Fruit fly (Drosophila melanogaster) Kc167 (cell line): Measurements from ENCODE around the gene CG34051.

Experiments
- Myc ChIP-seq: fragments of >200 bp; optimal IDR thresholded peaks from 2 replicates; lab custom pipeline; 2017; ENCODE audit warnings: missing external identifiers
- Sin3A ChIP-seq: fragments of >200 bp; optimal IDR thresholded peaks from 2 replicates; lab custom pipeline; 2018; ENCODE audit warnings: missing external identifiers
- h ChIP-seq: fragments of >200 bp; optimal IDR thresholded peaks from 3 replicates; lab custom pipeline; 2018; ENCODE audit warnings: missing external identifiers
- insv ChIP-seq: fragments of >200 bp; optimal IDR thresholded peaks from 3 replicates; lab custom pipeline; 2018; ENCODE audit warnings: missing external identifiers
- psq ChIP-seq: fragments of >200 bp; optimal IDR thresholded peaks from 2 replicates; lab custom pipeline; 2017; ENCODE audit warnings: missing external identifiers
- ttk ChIP-seq: sonication (Bioruptor generic); optimal IDR thresholded peaks from 2 replicates; lab custom pipeline; 2017; ENCODE audit warnings: missing external identifiers

Gene CG34051

dm6 chr2L:19940036-19940435 lies 20.8 kb downstream of the CG34051 start:
- no peak for TF ChIP-seq insv (lab: Kevin White, UChicago)

- no peak for TF ChIP-seq psq (lab: Kevin White, UChicago)
- no peak for TF ChIP-seq Myc (lab: Kevin White, UChicago)
- no peak for TF ChIP-seq ttk
- no peak for TF ChIP-seq insv (lab: Kevin White, UChicago)
- TF ChIP-seq h (lab: Kevin White, UChicago): no peak
- no peak for TF ChIP-seq Sin3A
These were observed 22.9 kb downstream of the CG34051 start for dm6 chr2L:19937804-19938461.

- TF ChIP-seq Myc (lab: Kevin White, UChicago) (no peak), ttk (no peak), h (lab: Kevin White, UChicago) (no peak), psq (lab: Kevin White, UChicago) (no peak), Sin3A (no peak), insv (lab: Kevin White, UChicago) (no peak)
These were observed 25.6 kb downstream of the CG34051 start for dm6 chr2L:19935085-19935846.

dm6 chr2L:19932523-19932922 lies 28.3 kb downstream of the CG34051 start:
- TF ChIP-seq Sin3A: no peak

dm6 chr2L:19930102-19930501 lies 30.7 kb downstream of the CG34051 start:
- no peak for TF ChIP-seq psq (lab: Kevin White, UChicago)
- no peak for TF ChIP-seq h (lab: Kevin White, UChicago)
- no peak for TF ChIP-seq Sin3A
- TF ChIP-seq ttk: no peak
- TF ChIP-seq insv (lab: Kevin White, UChicago): no peak
- no peak for TF ChIP-seq Myc (lab: Kevin White, UChicago)

dm6 chr2L:19923786-19924185 lies 37.0 kb downstream of the CG34051 start:
- no peak for TF ChIP-seq ttk
- TF ChIP-seq h (lab: Kevin White, UChicago): no peak
- no peak for TF ChIP-seq Myc (lab: Kevin White, UChicago)
- no peak for TF ChIP-seq Sin3A
- no peak for TF ChIP-seq insv (lab: Kevin White, UChicago)
- no peak for TF ChIP-seq psq (lab: Kevin White, UChicago)

- no peak for TF ChIP-seq insv (lab: Kevin White, UChicago)
- no peak for TF ChIP-seq h (lab: Kevin White, UChicago)
- TF ChIP-seq ttk: no peak
- TF ChIP-seq psq (lab: Kevin White, UChicago): no peak
- no peak for TF ChIP-seq Myc (lab: Kevin White, UChicago)
- TF ChIP-seq Sin3A: no peak
These were observed 43.0 kb downstream of the CG34051 start for dm6 chr2L:19917860-19918259.

dm6 chr2L:19916982-19917381 lies 43.8 kb downstream of the CG34051 start:
- TF ChIP-seq Sin3A (no peak), psq (lab: Kevin White, UChicago) (no peak), ttk (no peak), insv (lab: Kevin White, UChicago) (no peak), Myc (lab: Kevin White, UChicago) (no peak)

- TF ChIP-seq Myc (lab: Kevin White, UChicago) (no peak), h (lab: Kevin White, UChicago) (no peak), insv (lab: Kevin White, UChicago) (no peak), psq (lab: Kevin White, UChicago) (no peak), Sin3A (no peak)
These were observed 45.6 kb downstream of the CG34051 start for dm6 chr2L:19915195-19915594.

- TF ChIP-seq Sin3A: no peak
- TF ChIP-seq h (lab: Kevin White, UChicago): no peak
- TF ChIP-seq insv (lab: Kevin White, UChicago): no peak
- no peak for TF ChIP-seq Myc (lab: Kevin White, UChicago)
- TF ChIP-seq psq (lab: Kevin White, UChicago): no peak
- no peak for TF ChIP-seq ttk
These were observed 47.4 kb downstream of the CG34051 start, which contains the start of gene TotE for dm6 chr2L:19913416-19913815. Gene TotE (minus strand): TSS chr2L:19913516.

dm6 chr2L:19912277-19912676 lies 48.6 kb downstream of the CG34051 start, which contains the start of gene TotF:
Gene TotF (minus strand): TSS chr2L:19912377.
- TF ChIP-seq psq (lab: Kevin White, UChicago) (no peak), ttk (no peak), Myc (lab: Kevin White, UChicago) (no peak), h (lab: Kevin White, UChicago) (no peak), Sin3A (no peak), insv (lab: Kevin White, UChicago) (no peak)
